Worm (Caenorhabditis elegans): ENCODE measurements around the gene AH6.3.

ce11 chrII:9493242-9494058, 25.4 kb upstream of the AH6.3 start:
- TF ChIP-seq nhr-102 (tag; optimal IDR thresholded peaks at IDR 0.05): no peak
- TF ChIP-seq rbr-2 (tag; optimal IDR thresholded peaks at IDR 0.05): no peak
- TF ChIP-seq nhr-237 (tag; optimal IDR thresholded peaks at IDR 0.05): no peak
- no peak for TF ChIP-seq jun-1 (tag; optimal IDR thresholded peaks at IDR 0.05)
- peak; percentile 5 for TF ChIP-seq gei-8 (GFP tag; optimal IDR thresholded peaks at IDR 0.05)
- no peak for TF ChIP-seq nhr-41 (GFP tag; IDR thresholded peaks at IDR 0.05)
- TF ChIP-seq ama-1 (optimal IDR thresholded peaks at IDR 0.05): no peak
- no peak for TF ChIP-seq lin-15B (tag; optimal IDR thresholded peaks at IDR 0.05)

All from whole organism, L4 larva.